Worm (Caenorhabditis elegans): Measurements from ENCODE around the gene C47E12.3.
A peak's percentile ranks its signal among the peaks of the same experiment; 100 is the strongest.

Gene C47E12.3

ce11 chrIV:10016977-10017376, 15.3 kb upstream of the C47E12.3 start, which contains the start of gene ent-7:
Gene ent-7, plus strand, starts transcription at chrIV:10017277.
- TF ChIP-seq hlh-11 (tag; optimal IDR thresholded peaks at IDR 0.05): no peak
- TF ChIP-seq sdz-12 (GFP tag; optimal IDR thresholded peaks at IDR 0.05): no peak
- no peak for TF ChIP-seq zfp-2 (tag; optimal IDR thresholded peaks at IDR 0.05)
- no peak for TF ChIP-seq rbr-2 (tag; optimal IDR thresholded peaks at IDR 0.05)
- no peak for TF ChIP-seq fos-1 (tag; optimal IDR thresholded peaks at IDR 0.05)
- no peak for TF ChIP-seq ctbp-1 (GFP tag; IDR thresholded peaks at IDR 0.05)
- no peak for TF ChIP-seq dmd-6 (GFP tag; IDR thresholded peaks at IDR 0.05)
- no peak for TF ChIP-seq lim-7 (GFP tag; IDR thresholded peaks at IDR 0.05)
- no peak for TF ChIP-seq D1046.2 (GFP tag; IDR thresholded peaks at IDR 0.05)
- TF ChIP-seq nhr-237 (tag; optimal IDR thresholded peaks at IDR 0.05): no peak
- TF ChIP-seq zip-2 (tag; optimal IDR thresholded peaks at IDR 0.05): no peak
- TF ChIP-seq ztf-11 (tag; optimal IDR thresholded peaks at IDR 0.05): no peak
- no peak for TF ChIP-seq F26F4.8 (GFP tag; conservative IDR thresholded peaks at IDR 0.05)
- TF ChIP-seq aha-1 (tag): no peak
- TF ChIP-seq F37D6.2 (tag; optimal IDR thresholded peaks at IDR 0.05): no peak
- no peak for TF ChIP-seq nhr-41 (GFP tag; IDR thresholded peaks at IDR 0.05)
- TF ChIP-seq T26A8.4 (GFP tag; IDR thresholded peaks at IDR 0.05): no peak

ce11 chrIV:10009536-10009935, 7.9 kb upstream of the C47E12.3 start, which contains the start of gene magu-4:
Gene magu-4, plus strand, starts transcription at chrIV:10009753.
- TF ChIP-seq tra-1 (GFP tag; IDR thresholded peaks at IDR 0.05) (no peak), aha-1 (tag) (peak; percentile 60)

ce11 chrIV:10007758-10008157, 6.1 kb upstream of the C47E12.3 start:
- no peak for TF ChIP-seq mdt-29 (GFP tag; IDR thresholded peaks at IDR 0.05)
- TF ChIP-seq ceh-82 (tag; optimal IDR thresholded peaks at IDR 0.05): no peak
- no peak for TF ChIP-seq fos-1 (tag; optimal IDR thresholded peaks at IDR 0.05)
- TF ChIP-seq F10B5.3 (tag; optimal IDR thresholded peaks at IDR 0.05): no peak
- no peak for TF ChIP-seq spr-1 (tag; optimal IDR thresholded peaks at IDR 0.05)
- TF ChIP-seq tra-1 (GFP tag; IDR thresholded peaks at IDR 0.05): no peak
- no peak for TF ChIP-seq nhr-10 (tag; optimal IDR thresholded peaks at IDR 0.05)
- TF ChIP-seq hif-1 (tag; optimal IDR thresholded peaks at IDR 0.05): no peak
- TF ChIP-seq unc-130 (GFP tag; optimal IDR thresholded peaks at IDR 0.05): no peak
- TF ChIP-seq mes-2 (tag; optimal IDR thresholded peaks at IDR 0.05; ENCODE audit: poor library complexity, severe bottlenecking): peak; percentile 30
- no peak for TF ChIP-seq daf-16 (GFP tag; optimal IDR thresholded peaks at IDR 0.05)
- peak; percentile 20 for TF ChIP-seq daf-16 (tag; optimal IDR thresholded peaks at IDR 0.05)
- TF ChIP-seq snpc-1.2 (GFP tag; IDR thresholded peaks at IDR 0.05): no peak
- TF ChIP-seq T26A8.4 (GFP tag; IDR thresholded peaks at IDR 0.05): no peak
- no peak for TF ChIP-seq ceh-44 (GFP tag; IDR thresholded peaks at IDR 0.05)
- no peak for TF ChIP-seq dpl-1 (GFP tag; optimal IDR thresholded peaks at IDR 0.05)
- peak; percentile 50 for TF ChIP-seq hlh-11 (tag; optimal IDR thresholded peaks at IDR 0.05)
- peak; percentile 5 for TF ChIP-seq nhr-77 (tag; optimal IDR thresholded peaks at IDR 0.05)
- TF ChIP-seq arid-1 (GFP tag; conservative IDR thresholded peaks at IDR 0.05): no peak
- TF ChIP-seq sdz-12 (GFP tag; optimal IDR thresholded peaks at IDR 0.05): no peak
- no peak for TF ChIP-seq zip-11 (GFP tag; IDR thresholded peaks at IDR 0.05)
- no peak for TF ChIP-seq lir-3 (tag; optimal IDR thresholded peaks at IDR 0.05)
- no peak for TF ChIP-seq pqm-1 (tag; optimal IDR thresholded peaks at IDR 0.05)
- TF ChIP-seq ztf-11 (tag; optimal IDR thresholded peaks at IDR 0.05): no peak
- no peak for TF ChIP-seq unc-62 (GFP tag; optimal IDR thresholded peaks at IDR 0.05 in 1 of 2)
- TF ChIP-seq unc-62 (tag; optimal IDR thresholded peaks at IDR 0.05): no peak
- TF ChIP-seq daf-8 (GFP tag; IDR thresholded peaks at IDR 0.05): no peak
- TF ChIP-seq F44E2.7 (GFP tag; IDR thresholded peaks at IDR 0.05): no peak
- no peak for TF ChIP-seq ceh-28 (tag; optimal IDR thresholded peaks at IDR 0.05)
- no peak for TF ChIP-seq fkh-10 (GFP tag; optimal IDR thresholded peaks at IDR 0.05)
- no peak for TF ChIP-seq Y105C5A.15 (GFP tag; IDR thresholded peaks at IDR 0.05)
- TF ChIP-seq zfp-3 (GFP tag; conservative IDR thresholded peaks at IDR 0.05): no peak
- peak; percentile 5 for TF ChIP-seq hlh-30 (tag; optimal IDR thresholded peaks at IDR 0.05; ENCODE audit: insufficient read depth)
- no peak for TF ChIP-seq mxl-2 (GFP tag; conservative IDR thresholded peaks at IDR 0.05)
- peak in 1 of 2 experiments; percentile 31 for TF ChIP-seq lsy-2 (tag; optimal IDR thresholded peaks at IDR 0.05)
- no peak for TF ChIP-seq egl-27 (tag; optimal IDR thresholded peaks at IDR 0.05)
- no peak for TF ChIP-seq zag-1 (tag; optimal IDR thresholded peaks at IDR 0.05)
- TF ChIP-seq madf-9 (GFP tag; conservative IDR thresholded peaks at IDR 0.05): no peak
